Fruit fly (Drosophila melanogaster) whole organism, wandering third instar larva: ENCODE measurements around the gene CG9667.

Experiments
- CG32264 ChIP-seq: fragments of 200-800 bp; sonication (Bioruptor generic); optimal IDR thresholded peaks from 2 replicates; lab custom pipeline; 2016; ENCODE audit warnings: missing biosample characterization, missing genetic modification characterization
- Dfd ChIP-seq: fragments of >200 bp; optimal IDR thresholded peaks from 2 replicates; lab custom pipeline; 2017; ENCODE audit warnings: missing biosample characterization, missing genetic modification characterization
- Hnf4 ChIP-seq: fragments of 200-800 bp; sonication (Bioruptor generic); optimal IDR thresholded peaks from 2 replicates; lab custom pipeline; 2016; ENCODE audit warnings: missing biosample characterization, mild to moderate bottlenecking, missing genetic modification characterization
- br ChIP-seq: fragments of 200-800 bp; sonication (Bioruptor generic); optimal IDR thresholded peaks from 2 replicates; lab custom pipeline; 2016; ENCODE audit warnings: missing biosample characterization, missing genetic modification characterization
- dl ChIP-seq, 2 experiments: fragments of 175-275, 200-275 bp in 1 of 2; fragments of 200-275 bp in 1 of 2; sonication (Bioruptor generic); optimal IDR thresholded peaks; lab custom pipeline; 2018; ENCODE audit warnings: mild to moderate bottlenecking in 2 of 2, missing biosample characterization in 2 of 2, missing genetic modification characterization in 2 of 2, moderate library complexity in 2 of 2; ENCODE audit not compliant: partially characterized antibody in 2 of 2, insufficient read depth in 1 of 2
- dmrt93B ChIP-seq: fragments of 200-800 bp; sonication (Bioruptor generic); optimal IDR thresholded peaks from 2 replicates; lab custom pipeline; 2018; ENCODE audit warnings: missing biosample characterization, mild to moderate bottlenecking, missing genetic modification characterization
- fru ChIP-seq: fragments of 200-800 bp; sonication (Bioruptor generic); optimal IDR thresholded peaks from 3 replicates; lab custom pipeline; 2016; ENCODE audit warnings: missing biosample characterization, mild to moderate bottlenecking, missing genetic modification characterization
- h ChIP-seq: fragments of 200-800 bp; sonication (Bioruptor generic); optimal IDR thresholded peaks from 3 replicates; lab custom pipeline; 2016; ENCODE audit warnings: missing biosample characterization, mild to moderate bottlenecking, missing genetic modification characterization
- lola ChIP-seq: fragments of >200 bp; optimal IDR thresholded peaks from 2 replicates; lab custom pipeline; 2017; ENCODE audit warnings: missing biosample characterization, missing genetic modification characterization
- tai ChIP-seq: sonication (Bioruptor generic); optimal IDR thresholded peaks from 2 replicates; lab custom pipeline; 2016; ENCODE audit warnings: missing biosample characterization, missing genetic modification characterization
- usp ChIP-seq: fragments of >200 bp; optimal IDR thresholded peaks from 2 replicates; lab custom pipeline; 2017; ENCODE audit warnings: missing biosample characterization, missing genetic modification characterization

DNA sequence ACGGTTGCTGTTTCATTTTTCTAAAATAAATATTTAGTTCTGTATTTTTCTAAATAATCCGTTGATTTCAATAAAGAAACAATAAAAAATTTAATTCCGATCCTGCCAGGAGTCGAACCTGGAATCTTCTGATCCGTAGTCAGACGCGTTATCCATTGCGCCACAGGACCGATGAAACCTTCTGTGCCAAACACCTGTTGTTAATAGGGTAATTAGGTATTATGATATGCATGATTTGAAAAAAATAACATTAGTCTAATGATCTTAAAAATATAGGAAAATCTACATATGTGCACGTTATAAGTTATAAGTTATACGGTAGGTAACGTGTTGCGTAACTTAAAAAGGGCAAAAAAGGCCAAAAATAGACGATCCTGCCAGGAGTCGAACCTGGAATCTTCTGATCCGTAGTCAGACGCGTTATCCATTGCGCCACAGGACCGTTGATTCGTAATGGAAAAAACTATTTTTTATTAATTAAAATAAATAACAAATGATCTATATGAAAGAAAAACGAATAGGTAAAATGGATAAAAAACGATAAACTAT, 13.8 kb upstream of the CG9667 start:
- TF ChIP-seq h (GFP tag; lab: Kevin White, UChicago) (no peak), dl (GFP tag; optimal IDR thresholded peaks at IDR 0.05; lab: Kevin White, UChicago; ENCODE audit: insufficient read depth in 1 of 2, partially characterized antibody in 2 of 2) (no peak), br (GFP tag; lab: Kevin White, UChicago) (no peak), Hnf4 (GFP tag; lab: Kevin White, UChicago) (no peak), fru (no peak), lola (no peak), dmrt93B (GFP tag; lab: Kevin White, UChicago) (no peak), Dfd (GFP tag; lab: Kevin White, UChicago) (no peak), tai (GFP tag; lab: Kevin White, UChicago) (no peak), usp (GFP tag; lab: Kevin White, UChicago) (no peak), CG32264 (GFP tag; lab: Kevin White, UChicago) (no peak)
